Fruit fly (Drosophila melanogaster): ENCODE data around the gene Acyp.

- TF ChIP-seq Hnf4 (GFP tag; optimal IDR thresholded peaks at IDR 0.05), result no peak
- TF ChIP-seq usp (GFP tag; optimal IDR thresholded peaks at IDR 0.05), result no peak
These were observed 11.6 kb upstream of the Acyp start for dm6 chr2L:13900111-13900930.

All from whole organism, wandering third instar larva.